Worm (Caenorhabditis elegans) whole organism, late embryonic: ENCODE measurements around the gene arrd-23.
A peak's percentile ranks its signal among the peaks of the same experiment; 100 is the strongest.

ENCODE experiments used
- ama-1 ChIP-seq: fragments of 150-350 bp; optimal IDR thresholded peaks from 2 replicates; lab custom pipeline; 2014
- ceh-30 ChIP-seq: fragments of 150-350 bp; optimal IDR thresholded peaks from 2 replicates; lab custom pipeline; 2014; ENCODE audit warnings: missing biosample characterization, missing genetic modification characterization
- ceh-34 ChIP-seq: sonication (generic microtip); optimal IDR thresholded peaks from 2 replicates; lab custom pipeline; 2016; ENCODE audit warnings: mild to moderate bottlenecking, missing genetic modification characterization, missing compliant biosample characterization
- ceh-6 ChIP-seq: fragments of 200-800 bp; sonication (Bioruptor generic); optimal IDR thresholded peaks from 2 replicates; lab custom pipeline; 2018; ENCODE audit warnings: mild to moderate bottlenecking, missing genetic modification characterization, missing compliant biosample characterization
- ets-4 ChIP-seq: sonication (generic microtip); optimal IDR thresholded peaks from 2 replicates; lab custom pipeline; 2016; ENCODE audit warnings: missing genetic modification characterization, missing compliant biosample characterization
- fkh-10 ChIP-seq: fragments of 150-350 bp; optimal IDR thresholded peaks from 2 replicates; lab custom pipeline; 2014; ENCODE audit warnings: missing biosample characterization, missing genetic modification reagents, missing genetic modification characterization
- hlh-30 ChIP-seq: sonication (generic microtip); optimal IDR thresholded peaks from 2 replicates; lab custom pipeline; 2017; ENCODE audit warnings: antibody characterized with exemption, missing genetic modification characterization, missing compliant biosample characterization; ENCODE audit not compliant: insufficient read depth
- nhr-11 ChIP-seq: fragments of 150-350 bp; optimal IDR thresholded peaks from 2 replicates; lab custom pipeline; 2014; ENCODE audit warnings: missing biosample characterization, missing genetic modification characterization
- pqm-1 ChIP-seq: sonication (generic microtip); optimal IDR thresholded peaks from 2 replicates; lab custom pipeline; 2016; ENCODE audit warnings: missing genetic modification characterization, missing compliant biosample characterization
- tbx-7 ChIP-seq: sonication (generic microtip); optimal IDR thresholded peaks from 2 replicates; lab custom pipeline; 2016; ENCODE audit warnings: missing genotype, missing genetic modification characterization, missing compliant biosample characterization

ce11 chrX:4853060-4853459 lies 32.7 kb upstream of the arrd-23 start, which contains the start of gene F39C12.1:
- TF ChIP-seq pqm-1 (tag; lab: Kevin White, UChicago): no peak
- no peak for TF ChIP-seq fkh-10 (GFP tag; lab: Kevin White, UChicago)
- no peak for TF ChIP-seq ceh-34 (tag; lab: Kevin White, UChicago)
- no peak for TF ChIP-seq hlh-30 (tag; lab: Kevin White, UChicago)
- no peak for TF ChIP-seq nhr-11
- TF ChIP-seq ceh-6 (GFP tag; lab: Kevin White, UChicago): no peak
- TF ChIP-seq tbx-7: no peak
- TF ChIP-seq ceh-30 (tag; lab: Kevin White, UChicago): no peak
- no peak for TF ChIP-seq ama-1 (lab: Kevin White, UChicago)
- TF ChIP-seq ets-4 (tag; lab: Kevin White, UChicago): peak; percentile 44
